Worm (Caenorhabditis elegans): ENCODE measurements around the gene C04E12.2.
"Not testable (repeated sequence)": the region's sequence is repeated elsewhere in the genome, so short reads cannot be mapped to it uniquely, and the experiment has no call there.

C04E12.2 gene

DNA sequence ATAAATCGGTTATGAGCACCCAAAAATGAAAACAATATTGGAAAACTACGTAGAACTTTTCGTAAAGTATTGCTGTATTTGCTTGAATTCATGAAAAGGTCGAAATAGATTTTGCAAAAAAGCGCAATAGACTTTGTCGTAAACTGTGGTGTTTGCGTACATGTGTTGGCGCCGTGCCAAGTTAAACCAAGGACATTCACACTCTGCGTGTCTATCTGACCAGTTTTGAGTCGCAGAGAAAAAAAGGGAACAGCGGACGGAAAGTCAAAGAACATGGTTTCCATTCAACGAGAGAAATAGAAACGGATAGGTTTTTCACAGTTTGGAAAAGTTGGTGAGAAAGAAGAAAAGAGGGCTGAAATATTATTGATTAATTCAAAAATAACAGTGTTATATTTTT is 23.1 kb downstream of the C04E12.2 start:
- TF ChIP-seq ets-7 (tag; optimal IDR thresholded peaks at IDR 0.05): no peak
- no peak for TF ChIP-seq ama-1 (optimal IDR thresholded peaks at IDR 0.05)
- TF ChIP-seq sea-1 (GFP tag; conservative IDR thresholded peaks at IDR 0.05): no peak
- no peak for TF ChIP-seq scrt-1 (GFP tag; IDR thresholded peaks at IDR 0.05)
- no peak for TF ChIP-seq tbx-11 (GFP tag; IDR thresholded peaks at IDR 0.05)
- no peak for TF ChIP-seq hmbx-1 (tag; optimal IDR thresholded peaks at IDR 0.05)
- no peak for TF ChIP-seq F13C5.2 (tag; optimal IDR thresholded peaks at IDR 0.05)
- no peak for TF ChIP-seq tbx-37 (GFP tag; conservative IDR thresholded peaks at IDR 0.05)
- no peak for TF ChIP-seq tra-4 (tag; optimal IDR thresholded peaks at IDR 0.05)

DNA sequence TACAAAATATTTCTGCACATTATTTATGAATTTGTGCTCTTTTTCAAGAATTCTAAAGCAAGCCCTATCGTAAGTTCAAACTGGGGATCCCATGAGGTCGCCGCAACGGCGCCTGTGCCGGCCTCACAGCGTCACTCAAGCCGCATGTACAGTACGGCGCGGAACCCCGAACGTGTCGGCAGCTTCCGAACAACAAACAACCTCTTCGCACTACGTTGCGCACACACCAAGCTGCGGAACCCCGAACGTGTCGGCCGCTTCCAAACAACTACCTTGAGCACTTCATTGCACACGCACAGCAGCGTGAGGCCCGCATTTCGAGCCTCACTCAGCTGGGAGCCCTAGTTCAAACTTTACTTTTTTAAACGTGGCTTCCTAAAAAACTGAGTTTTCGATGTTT is 26.2 kb downstream of the C04E12.2 start:
- no peak for TF ChIP-seq ceh-13 (GFP tag; optimal IDR thresholded peaks at IDR 0.05)
- TF ChIP-seq tra-4 (tag; optimal IDR thresholded peaks at IDR 0.05): no peak

DNA sequence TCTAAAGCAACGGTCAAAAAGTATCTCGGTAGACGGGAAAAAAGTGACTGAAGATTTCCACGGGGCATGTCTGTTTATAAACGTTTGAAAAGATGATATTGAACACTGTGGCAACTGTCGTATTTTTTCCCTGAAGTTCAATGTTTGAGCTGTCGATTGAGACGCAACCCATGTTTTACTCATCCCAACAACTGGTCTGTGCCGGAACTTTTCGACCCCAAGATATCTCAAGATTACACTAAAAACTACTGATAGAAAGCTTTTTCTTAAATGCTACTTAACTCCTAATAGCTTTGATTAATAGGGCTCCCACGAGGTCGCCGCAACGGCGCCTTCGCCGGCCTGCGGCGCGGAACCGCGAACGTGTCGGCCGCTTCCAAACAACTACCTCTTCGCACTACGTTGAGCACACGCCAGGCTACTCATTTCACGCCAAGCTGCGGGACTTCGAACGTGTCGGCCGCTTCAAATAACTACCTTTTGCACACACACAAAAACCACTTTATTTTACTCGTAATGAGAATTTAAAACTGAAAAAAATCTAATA is 26.9 kb downstream of the C04E12.2 start, which contains the start of gene T20D4.15:
TSS of gene T20D4.15 (minus strand) at position 51 of the 547 bp plus-strand sequence.
- TF ChIP-seq tbx-37 (GFP tag; conservative IDR thresholded peaks at IDR 0.05) (no peak), ama-1 (optimal IDR thresholded peaks at IDR 0.05) (no peak), aly-1 (tag; optimal IDR thresholded peaks at IDR 0.05) (no peak), B0310.2 (tag; optimal IDR thresholded peaks at IDR 0.05) (no peak), ceh-13 (GFP tag; optimal IDR thresholded peaks at IDR 0.05) (no peak), hmbx-1 (tag; optimal IDR thresholded peaks at IDR 0.05) (no peak), tbx-11 (GFP tag; IDR thresholded peaks at IDR 0.05) (no peak), hnd-1 (tag; optimal IDR thresholded peaks at IDR 0.05) (no peak), hmg-4 (GFP tag; optimal IDR thresholded peaks at IDR 0.05) (no peak), ceh-36 (tag; optimal IDR thresholded peaks at IDR 0.05) (no peak), ets-7 (tag; optimal IDR thresholded peaks at IDR 0.05) (no peak), tra-4 (tag; optimal IDR thresholded peaks at IDR 0.05) (no peak), pes-1 (GFP tag; IDR thresholded peaks at IDR 0.05) (no peak), scrt-1 (GFP tag; IDR thresholded peaks at IDR 0.05) (no peak)

DNA sequence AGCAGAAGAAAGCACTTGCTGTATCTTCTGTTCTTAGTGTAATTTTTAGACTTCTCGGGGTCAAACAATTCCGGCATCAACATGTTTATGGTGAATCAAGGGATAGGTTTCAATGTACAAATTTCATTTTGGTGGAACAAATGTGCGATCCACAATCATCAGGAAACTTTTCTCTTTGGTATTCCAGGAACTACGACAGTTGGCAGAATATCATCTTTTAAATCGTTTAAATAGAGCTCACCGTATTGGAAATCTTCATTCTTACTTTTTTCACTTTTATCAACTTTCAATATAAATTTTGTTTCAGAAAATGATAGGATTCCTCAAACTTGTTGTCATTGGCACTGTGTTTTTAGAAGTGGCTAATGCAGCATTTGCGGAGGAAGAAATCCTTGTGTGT is 28.9 kb downstream of the C04E12.2 start, which contains the start of gene T20D4.12:
TSS of gene T20D4.12 (plus strand) at position 301 of the 400 bp plus-strand sequence.
- TF ChIP-seq sea-1 (GFP tag; conservative IDR thresholded peaks at IDR 0.05); hmbx-1 (tag; optimal IDR thresholded peaks at IDR 0.05); ceh-36 (tag; optimal IDR thresholded peaks at IDR 0.05): not testable (repeated sequence)

DNA sequence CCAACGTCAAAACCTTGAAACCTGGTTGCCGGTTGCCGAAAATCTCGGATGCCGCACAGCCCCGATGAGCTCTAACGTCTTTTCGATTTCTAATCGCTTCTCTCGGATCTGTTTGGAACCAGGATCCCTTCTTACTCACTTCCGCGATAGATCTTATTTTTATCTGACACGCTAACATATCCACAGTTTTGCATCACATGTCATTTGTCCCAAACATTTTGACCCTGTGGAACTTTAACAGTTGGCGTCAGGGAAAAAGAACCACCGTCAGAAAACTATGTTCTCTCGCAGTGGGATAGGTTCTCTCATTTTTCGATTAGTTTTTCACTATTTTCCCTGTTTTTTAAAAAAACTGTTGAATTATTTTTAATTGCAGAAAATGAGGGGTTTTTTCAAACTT is 30.4 kb downstream of the C04E12.2 start, which contains the start of gene T20D4.11:
TSS of gene T20D4.11 (plus strand) at position 377 of the 400 bp plus-strand sequence.
- TF ChIP-seq hnd-1 (tag; optimal IDR thresholded peaks at IDR 0.05) (no peak), ceh-36 (tag; optimal IDR thresholded peaks at IDR 0.05) (no peak), F13C5.2 (tag; optimal IDR thresholded peaks at IDR 0.05) (no peak), hmg-4 (GFP tag; optimal IDR thresholded peaks at IDR 0.05) (no peak), tbx-11 (GFP tag; IDR thresholded peaks at IDR 0.05) (no peak), tra-4 (tag; optimal IDR thresholded peaks at IDR 0.05) (no peak), flt-1 (GFP tag; IDR thresholded peaks at IDR 0.05) (no peak), pes-1 (GFP tag; IDR thresholded peaks at IDR 0.05) (no peak), hmbx-1 (tag; optimal IDR thresholded peaks at IDR 0.05) (no peak), ama-1 (optimal IDR thresholded peaks at IDR 0.05) (no peak), aly-1 (tag; optimal IDR thresholded peaks at IDR 0.05) (no peak), ets-7 (tag; optimal IDR thresholded peaks at IDR 0.05) (no peak), ceh-13 (GFP tag; optimal IDR thresholded peaks at IDR 0.05) (no peak), scrt-1 (GFP tag; IDR thresholded peaks at IDR 0.05) (no peak), tbx-37 (GFP tag; conservative IDR thresholded peaks at IDR 0.05) (no peak), sea-1 (GFP tag; conservative IDR thresholded peaks at IDR 0.05) (no peak), B0310.2 (tag; optimal IDR thresholded peaks at IDR 0.05) (no peak)

DNA sequence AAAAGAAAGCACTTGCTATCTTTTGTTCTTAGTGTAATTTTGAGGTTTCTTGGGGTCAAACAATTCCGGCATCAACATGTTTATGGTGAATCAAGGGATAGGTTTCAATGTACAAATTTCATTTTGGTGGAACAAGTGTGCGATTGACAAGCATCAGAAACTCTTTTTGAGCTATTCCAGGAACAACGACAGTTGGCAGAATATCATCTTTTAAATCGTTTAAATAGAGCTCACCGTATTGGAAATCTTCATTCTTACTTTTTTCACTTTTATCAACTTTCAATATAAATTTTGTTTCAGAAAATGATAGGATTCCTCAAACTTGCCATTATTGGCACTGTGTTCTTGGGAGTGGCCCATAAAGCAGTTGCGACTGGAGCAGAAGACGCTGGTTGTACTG is 32.1 kb downstream of the C04E12.2 start, which contains the start of gene T20D4.10:
TSS of gene T20D4.10 (plus strand) at position 301 of the 400 bp plus-strand sequence.
- not testable (repeated sequence) for TF ChIP-seq hnd-1 (tag; optimal IDR thresholded peaks at IDR 0.05); hmbx-1 (tag; optimal IDR thresholded peaks at IDR 0.05); pes-1 (GFP tag; IDR thresholded peaks at IDR 0.05)

DNA sequence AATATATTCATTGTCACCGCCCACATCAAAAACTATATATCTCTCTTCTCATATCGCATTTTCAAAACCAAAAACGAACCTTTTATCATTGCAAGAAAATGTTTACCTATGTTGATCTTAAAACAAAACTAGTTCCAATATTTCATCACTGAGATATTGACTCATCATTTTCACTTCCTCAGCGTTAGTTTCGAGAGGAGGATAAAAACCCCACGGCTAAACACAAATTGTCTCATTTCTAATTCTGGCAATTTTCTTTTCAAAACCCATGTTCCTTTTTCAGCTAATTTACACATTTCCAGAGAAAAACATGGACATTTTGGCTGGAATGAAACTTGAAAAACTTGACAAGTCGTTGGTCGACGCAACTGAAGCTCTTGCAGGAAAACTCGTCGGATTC is 40.7 kb downstream of the C04E12.2 start, which contains the start of gene T20D4.7:
TSS of gene T20D4.7 (plus strand) at position 301 of the 400 bp plus-strand sequence.
- TF ChIP-seq aly-1 (tag; optimal IDR thresholded peaks at IDR 0.05) (no peak), tbx-11 (GFP tag; IDR thresholded peaks at IDR 0.05) (no peak), scrt-1 (GFP tag; IDR thresholded peaks at IDR 0.05) (no peak), B0310.2 (tag; optimal IDR thresholded peaks at IDR 0.05) (no peak), F13C5.2 (tag; optimal IDR thresholded peaks at IDR 0.05) (no peak)

DNA sequence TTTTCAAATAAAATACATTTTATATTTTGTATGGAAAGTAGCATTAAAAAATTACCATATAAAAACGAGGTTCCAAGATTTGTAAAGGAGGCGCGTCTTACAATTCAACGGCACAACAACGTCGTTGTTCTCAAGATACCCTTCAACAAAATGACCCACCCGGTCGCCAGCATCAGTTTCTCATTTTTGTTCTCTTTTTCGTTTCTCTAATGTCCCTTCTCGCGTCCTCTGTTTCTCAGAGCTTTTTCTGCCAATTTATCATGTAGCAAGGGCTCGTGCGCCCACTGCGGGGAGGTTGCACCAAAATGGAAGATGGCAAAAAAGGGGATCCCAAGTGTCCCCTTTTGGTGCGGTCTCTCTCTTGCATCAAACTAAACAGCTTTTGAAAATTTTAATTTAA is 41.6 kb downstream of the C04E12.2 start:
- no peak for TF ChIP-seq B0310.2 (tag; optimal IDR thresholded peaks at IDR 0.05)
- TF ChIP-seq F13C5.2 (tag; optimal IDR thresholded peaks at IDR 0.05): no peak
- TF ChIP-seq aly-1 (tag; optimal IDR thresholded peaks at IDR 0.05): no peak
- no peak for TF ChIP-seq sea-1 (GFP tag; conservative IDR thresholded peaks at IDR 0.05)
- no peak for TF ChIP-seq tra-4 (tag; optimal IDR thresholded peaks at IDR 0.05)

DNA sequence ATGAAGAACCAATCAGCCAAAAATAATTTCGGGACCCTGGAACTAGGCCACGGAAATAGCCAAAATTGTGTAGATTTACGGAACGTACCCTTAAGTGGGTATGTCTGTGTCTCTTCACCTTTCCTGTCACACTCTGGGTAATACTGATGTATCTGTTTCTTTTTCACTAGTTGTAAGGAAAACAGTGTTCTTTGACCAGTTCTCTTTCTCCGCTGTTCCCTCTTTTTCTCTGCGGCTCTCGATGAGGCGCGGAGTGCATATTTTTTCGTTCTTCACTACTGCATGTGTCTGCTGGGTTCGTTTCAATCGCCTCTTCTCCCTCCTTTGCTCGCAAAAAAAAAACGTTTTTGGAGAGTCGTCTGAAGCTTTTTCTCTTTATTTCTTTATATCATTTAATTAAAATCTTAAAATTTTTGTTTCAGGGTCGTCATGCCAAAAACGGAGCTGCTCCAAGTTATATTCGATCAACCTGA is 42.3 kb downstream of the C04E12.2 start, which contains the start of gene arrd-22:
TSS of gene arrd-22 (plus strand) at position 423 of the 473 bp plus-strand sequence.
- TF ChIP-seq ets-7 (tag; optimal IDR thresholded peaks at IDR 0.05): no peak
- TF ChIP-seq scrt-1 (GFP tag; IDR thresholded peaks at IDR 0.05): no peak
- TF ChIP-seq ceh-13 (GFP tag; optimal IDR thresholded peaks at IDR 0.05): no peak
- no peak for TF ChIP-seq ama-1 (optimal IDR thresholded peaks at IDR 0.05)
- no peak for TF ChIP-seq pes-1 (GFP tag; IDR thresholded peaks at IDR 0.05)
- TF ChIP-seq hmbx-1 (tag; optimal IDR thresholded peaks at IDR 0.05): no peak
- TF ChIP-seq tbx-11 (GFP tag; IDR thresholded peaks at IDR 0.05): no peak
- no peak for TF ChIP-seq sea-1 (GFP tag; conservative IDR thresholded peaks at IDR 0.05)
- no peak for TF ChIP-seq F13C5.2 (tag; optimal IDR thresholded peaks at IDR 0.05)
- no peak for TF ChIP-seq hnd-1 (tag; optimal IDR thresholded peaks at IDR 0.05)
- TF ChIP-seq ceh-36 (tag; optimal IDR thresholded peaks at IDR 0.05): no peak
